Worm (Caenorhabditis elegans) whole organism, young adult: Measurements from ENCODE around the gene T05H10.4.

Experiments used
- B0019.2 ChIP-seq: fragments of 200-800 bp; sonication (Bioruptor generic); conservative IDR thresholded peaks from 2 replicates; pipeline ENCODE4 v1.3.6; 2022; ENCODE audit warnings: missing genetic modification reagents, missing genetic modification characterization, missing compliant biosample characterization
- B0261.1 ChIP-seq: sonication (generic microtip); optimal IDR thresholded peaks from 2 replicates; lab custom pipeline; 2016; ENCODE audit warnings: mild to moderate bottlenecking, missing genetic modification characterization, moderate library complexity, missing compliant biosample characterization
- B0336.3 ChIP-seq: fragments of 200-800 bp; sonication (Bioruptor generic); IDR thresholded peaks from 2 replicates; pipeline ENCODE4 v1.3.6; 2022; ENCODE audit warnings: missing genetic modification characterization, missing compliant biosample characterization
- C17E4.6 ChIP-seq: fragments of 200-800 bp; sonication (Bioruptor generic); IDR thresholded peaks from 2 replicates; pipeline ENCODE4 v1.3.6; 2022; ENCODE audit warnings: missing genetic modification reagents, missing genetic modification characterization, missing compliant biosample characterization
- F33H1.4 ChIP-seq: fragments of 200-800 bp; sonication (Bioruptor generic); IDR thresholded peaks from 2 replicates; pipeline ENCODE4 v1.3.6; 2022; ENCODE audit warnings: missing genetic modification reagents, missing genetic modification characterization, missing compliant biosample characterization
- F39B2.1 ChIP-seq: fragments of 200-800 bp; sonication (Bioruptor generic); IDR thresholded peaks from 2 replicates; pipeline ENCODE4 v1.3.6; 2022; ENCODE audit warnings: missing genetic modification reagents, missing genetic modification characterization, missing compliant biosample characterization
- F52B5.7 ChIP-seq: sonication (generic microtip); optimal IDR thresholded peaks from 2 replicates; lab custom pipeline; 2016; ENCODE audit warnings: mild to moderate bottlenecking, missing genetic modification characterization, missing compliant biosample characterization
- K11D2.4 ChIP-seq: fragments of 200-800 bp; sonication (Bioruptor generic); IDR thresholded peaks from 2 replicates; pipeline ENCODE4 v1.3.6; 2022; ENCODE audit warnings: missing genetic modification reagents, missing genetic modification characterization, missing compliant biosample characterization
- Y67H2A.10 ChIP-seq: fragments of 200-800 bp; sonication (Bioruptor generic); conservative IDR thresholded peaks from 2 replicates; pipeline ENCODE4 v1.3.6; 2022; ENCODE audit warnings: missing genetic modification reagents, missing genetic modification characterization, missing compliant biosample characterization
- ZK185.1 ChIP-seq: sonication (generic microtip); optimal IDR thresholded peaks from 2 replicates; lab custom pipeline; 2016; ENCODE audit warnings: mild to moderate bottlenecking, missing genetic modification characterization, missing compliant biosample characterization; ENCODE audit not compliant: poor library complexity, severe bottlenecking
- ama-1 ChIP-seq, 3 experiments: fragments of 150-350 bp in 1 of 3; sonication (generic microtip) in 2 of 3; optimal IDR thresholded peaks; 2 replicates each; lab custom pipeline; 2014 to 2018; ENCODE audit warnings: missing biosample characterization in 2 of 3, missing genetic modification characterization in 2 of 3, missing genetic modification reagents in 2 of 3
- aptf-2 ChIP-seq: fragments of 200-800 bp; sonication (Bioruptor generic); conservative IDR thresholded peaks from 2 replicates; pipeline ENCODE4 v1.3.6; 2022; ENCODE audit warnings: missing genetic modification reagents, missing genetic modification characterization, missing compliant biosample characterization
- aptf-3 ChIP-seq: fragments of 200-800 bp; sonication (Bioruptor generic); IDR thresholded peaks from 2 replicates; pipeline ENCODE4 v1.3.6; 2022; ENCODE audit warnings: missing genetic modification characterization, missing compliant biosample characterization
- atf-7 ChIP-seq: sonication (generic microtip); optimal IDR thresholded peaks from 2 replicates; lab custom pipeline; 2017; ENCODE audit warnings: mild to moderate bottlenecking, missing genetic modification characterization, missing compliant biosample characterization
- athp-1 ChIP-seq: sonication (generic microtip); optimal IDR thresholded peaks from 2 replicates; lab custom pipeline; 2017; ENCODE audit warnings: mild to moderate bottlenecking, missing genetic modification characterization, missing compliant biosample characterization
- attf-6 ChIP-seq: fragments of 200-800 bp; sonication (Bioruptor generic); IDR thresholded peaks from 2 replicates; pipeline ENCODE4 v1.3.6; 2022; ENCODE audit warnings: missing genetic modification reagents, missing genetic modification characterization, missing compliant biosample characterization
- bed-1 ChIP-seq: fragments of 200-800 bp; sonication (Bioruptor generic); IDR thresholded peaks from 2 replicates; pipeline ENCODE4 v1.3.6; 2022; ENCODE audit warnings: missing genetic modification reagents, missing genetic modification characterization, missing compliant biosample characterization
- bed-2 ChIP-seq: fragments of 200-800 bp; sonication (Bioruptor generic); IDR thresholded peaks from 2 replicates; pipeline ENCODE4 v1.3.6; 2022; ENCODE audit warnings: missing genetic modification reagents, missing genetic modification characterization, missing compliant biosample characterization
- ceh-27 ChIP-seq: fragments of 200-800 bp; sonication (Bioruptor generic); optimal IDR thresholded peaks from 2 replicates; lab custom pipeline; 2018; ENCODE audit warnings: mild to moderate bottlenecking, missing genetic modification characterization, moderate library complexity, missing compliant biosample characterization
- efl-1 ChIP-seq: fragments of 150-350 bp; optimal IDR thresholded peaks from 2 replicates; lab custom pipeline; 2014; ENCODE audit warnings: missing biosample characterization, missing genetic modification reagents, missing genetic modification characterization
- egl-44 ChIP-seq: fragments of 200-800 bp; sonication (Bioruptor generic); IDR thresholded peaks from 2 replicates; pipeline ENCODE4 v1.3.6; 2022; ENCODE audit warnings: missing genetic modification reagents, missing genetic modification characterization, missing compliant biosample characterization
- let-526 ChIP-seq: fragments of 200-800 bp; sonication (Bioruptor generic); IDR thresholded peaks from 2 replicates; pipeline ENCODE4 v1.3.6; 2022; ENCODE audit warnings: missing genetic modification reagents, missing genetic modification characterization, missing compliant biosample characterization
- lin-35 ChIP-seq, 3 experiments: fragments of 150-350 bp in 2 of 3; sonication (generic microtip) in 1 of 3; optimal IDR thresholded peaks; 2 replicates each; lab custom pipeline; 2014 to 2018; ENCODE audit warnings: missing biosample characterization in 3 of 3, missing genetic modification characterization in 3 of 3, missing genetic modification reagents in 3 of 3
- madf-8 ChIP-seq: fragments of 200-800 bp; sonication (Bioruptor generic); conservative IDR thresholded peaks from 2 replicates; pipeline ENCODE4 v1.3.6; 2022; ENCODE audit warnings: missing genetic modification reagents, missing genetic modification characterization, missing compliant biosample characterization
- mxl-1 ChIP-seq: sonication (generic microtip); optimal IDR thresholded peaks from 2 replicates; lab custom pipeline; 2016; ENCODE audit warnings: missing genetic modification characterization, missing compliant biosample characterization
- nhr-80 ChIP-seq: sonication (generic microtip); optimal IDR thresholded peaks from 2 replicates; lab custom pipeline; 2016; ENCODE audit warnings: missing genetic modification characterization, missing compliant biosample characterization
- nhr-90 ChIP-seq: sonication (generic microtip); optimal IDR thresholded peaks from 2 replicates; lab custom pipeline; 2016; ENCODE audit warnings: missing genotype, mild to moderate bottlenecking, missing genetic modification characterization, missing compliant biosample characterization
- rpc-1 ChIP-seq, 2 experiments: fragments of 150-350 bp in 1 of 2; sonication (generic microtip) in 1 of 2; optimal IDR thresholded peaks; 2 replicates each; lab custom pipeline; 2014 to 2018; ENCODE audit warnings: missing biosample characterization in 1 of 2, missing genetic modification characterization in 1 of 2, missing genetic modification reagents in 1 of 2, missing genotype in 1 of 2
- sdz-38 ChIP-seq: sonication (generic microtip); optimal IDR thresholded peaks from 2 replicates; lab custom pipeline; 2016; ENCODE audit warnings: missing genotype, missing genetic modification characterization, missing compliant biosample characterization
- sea-2 ChIP-seq: fragments of 200-800 bp; sonication (Bioruptor generic); IDR thresholded peaks from 2 replicates; pipeline ENCODE4 v1.3.6; 2022; ENCODE audit warnings: missing genetic modification characterization, missing compliant biosample characterization
- snpc-1.1 ChIP-seq: sonication (generic microtip); optimal IDR thresholded peaks from 2 replicates; lab custom pipeline; 2017; ENCODE audit warnings: missing genetic modification characterization, mild to moderate bottlenecking, missing compliant biosample characterization, antibody characterized with exemption, moderate library complexity, missing genotype, missing genetic modification reagents; ENCODE audit not compliant: insufficient read depth
- snpc-3.4 ChIP-seq: sonication (generic microtip); optimal IDR thresholded peaks from 2 replicates; lab custom pipeline; 2017; ENCODE audit warnings: missing genetic modification characterization, mild to moderate bottlenecking, missing compliant biosample characterization, antibody characterized with exemption, moderate library complexity, missing genotype, missing genetic modification reagents
- snpc-4 ChIP-seq, 5 experiments: fragments of 150-350 bp in 1 of 5; sonication (generic microtip) in 4 of 5; optimal IDR thresholded peaks; 2 replicates each; lab custom pipeline; 2014 to 2018; ENCODE audit warnings: missing genetic modification characterization in 5 of 5, missing biosample characterization in 3 of 5, antibody characterized with exemption in 2 of 5, mild to moderate bottlenecking in 2 of 5, missing compliant biosample characterization in 2 of 5, missing genotype in 2 of 5, moderate library complexity in 2 of 5, missing genetic modification reagents in 1 of 5
- tbp1 ChIP-seq: fragments of 200-800 bp; sonication (Bioruptor generic); optimal IDR thresholded peaks from 2 replicates; lab custom pipeline; 2018; ENCODE audit warnings: mild to moderate bottlenecking, missing genetic modification characterization, missing compliant biosample characterization
- tbx-9 ChIP-seq: sonication (generic microtip); optimal IDR thresholded peaks from 2 replicates; lab custom pipeline; 2016; ENCODE audit warnings: borderline replicate concordance, missing genetic modification characterization, inconsistent platforms, missing compliant biosample characterization
- tlf-1 ChIP-seq: fragments of 200-800 bp; sonication (Bioruptor generic); optimal IDR thresholded peaks from 2 replicates; lab custom pipeline; 2018; ENCODE audit warnings: mild to moderate bottlenecking, missing genetic modification characterization, missing compliant biosample characterization
- unc-130 ChIP-seq: sonication (generic microtip); optimal IDR thresholded peaks from 2 replicates; lab custom pipeline; 2016; ENCODE audit warnings: missing genetic modification reagents, missing genetic modification characterization, missing compliant biosample characterization
- xnd-1 ChIP-seq: sonication (generic microtip); optimal IDR thresholded peaks from 2 replicates; lab custom pipeline; 2016; ENCODE audit warnings: missing genotype, missing genetic modification reagents, missing genetic modification characterization, missing compliant biosample characterization
- zfh-2 ChIP-seq: fragments of 200-800 bp; sonication (Bioruptor generic); conservative IDR thresholded peaks from 2 replicates; pipeline ENCODE4 v1.3.6; 2022; ENCODE audit warnings: missing genetic modification reagents, missing genetic modification characterization, missing compliant biosample characterization
- ztf-18 ChIP-seq: sonication (generic microtip); optimal IDR thresholded peaks from 2 replicates; lab custom pipeline; 2016; ENCODE audit warnings: missing genotype, mild to moderate bottlenecking, missing genetic modification characterization, missing compliant biosample characterization

T05H10.4 gene

ce11 chrII:8008334-8008733 lies 44.6 kb upstream of the T05H10.4 start, which contains the start of gene glna-2:
glna-2 (plus strand) TSS chrII:8008634.
- TF ChIP-seq ZK185.1 (tag; lab: Kevin White, UChicago) (no peak), snpc-4 (GFP tag; optimal IDR thresholded peaks at IDR 0.05; lab: Kevin White, UChicago) (no peak), snpc-4 (tag; optimal IDR thresholded peaks at IDR 0.05; lab: Kevin White, UChicago) (no peak), snpc-1.1 (no peak), snpc-3.4 (no peak), B0261.1 (tag; lab: Kevin White, UChicago) (no peak), Y67H2A.10 (no peak), egl-44 (GFP tag; lab: Robert Waterston, UW) (no peak), zfh-2 (no peak)

- TF ChIP-seq bed-2 (no peak), tlf-1 (GFP tag; lab: Kevin White, UChicago) (peak; percentile 15), nhr-80 (tag; lab: Kevin White, UChicago) (peak; percentile 42), tbp1 (GFP tag; lab: Kevin White, UChicago) (no peak), ama-1 (optimal IDR thresholded peaks at IDR 0.05; lab: Kevin White, UChicago) (peak; percentile 84), ama-1 (GFP tag; optimal IDR thresholded peaks at IDR 0.05; lab: Kevin White, UChicago) (no peak), aptf-3 (GFP tag; lab: Robert Waterston, UW) (no peak)
- TF ChIP-seq, all 124 proteins: peak for 3
These were observed 40.6 kb upstream of the T05H10.4 start, which contains the start of gene DH11.2 for ce11 chrII:8012071-8013031. DH11.2 (plus strand) TSS chrII:8012816.

ce11 chrII:8015483-8015938 lies 37.4 kb upstream of the T05H10.4 start:
- TF ChIP-seq ztf-18 (tag; lab: Kevin White, UChicago) (peak; percentile 16), F39B2.1 (no peak), sea-2 (GFP tag; lab: Robert Waterston, UW) (no peak), bed-2 (no peak), B0336.3 (GFP tag; lab: Robert Waterston, UW) (peak; percentile 54), aptf-2 (GFP tag; lab: Robert Waterston, UW) (peak; percentile 76; the same call in 1 of the 2 replicates), unc-130 (GFP tag; lab: Kevin White, UChicago) (peak; percentile 74), nhr-90 (peak; percentile 22), xnd-1 (tag; lab: Kevin White, UChicago) (peak; percentile 90), athp-1 (peak; percentile 88), efl-1 (GFP tag; lab: Kevin White, UChicago) (peak; percentile 97), atf-7 (no peak), F52B5.7 (tag; lab: Kevin White, UChicago) (no peak), snpc-4 (GFP tag; optimal IDR thresholded peaks at IDR 0.05; lab: Kevin White, UChicago) (peak; percentile 28), snpc-4 (tag; optimal IDR thresholded peaks at IDR 0.05; lab: Kevin White, UChicago) (peak in 3 of 4 experiments; percentile 46 to 58 (median 55)), B0019.2 (GFP tag; lab: Robert Waterston, UW) (0 out of 2 replicates have a peak, but pooled peaks have one; percentile 21), tbp1 (GFP tag; lab: Kevin White, UChicago) (peak; percentile 50), mxl-1 (no peak), madf-8 (GFP tag; lab: Robert Waterston, UW) (peak; percentile 93), rpc-1 (optimal IDR thresholded peaks at IDR 0.05; lab: Kevin White, UChicago) (no peak), rpc-1 (tag; optimal IDR thresholded peaks at IDR 0.05; lab: Kevin White, UChicago) (no peak), egl-44 (GFP tag; lab: Robert Waterston, UW) (0 out of 2 replicates have a peak, but pooled peaks have one; percentile 14), attf-6 (GFP tag; lab: Robert Waterston, UW) (no peak), tbx-9 (no peak), bed-1 (GFP tag; lab: Robert Waterston, UW) (no peak), F33H1.4 (peak; percentile 75), C17E4.6 (GFP tag; lab: Robert Waterston, UW) (peak; percentile 73; the same call in 1 of the 2 replicates), sdz-38 (tag; lab: Kevin White, UChicago) (no peak), ceh-27 (GFP tag; lab: Kevin White, UChicago) (no peak), snpc-1.1 (no peak), K11D2.4 (GFP tag; lab: Robert Waterston, UW) (peak; percentile 54; the same call in 1 of the 2 replicates), lin-35 (GFP tag; optimal IDR thresholded peaks at IDR 0.05; lab: Kevin White, UChicago) (peak in 1 of 3 experiments; percentile 66), let-526 (GFP tag; lab: Robert Waterston, UW) (no peak)
